Worm (Caenorhabditis elegans) whole organism, L4/young adult: ENCODE measurements around the gene mcm-3.

Experiments used
- dao-5 ChIP-seq: sonication (generic microtip); optimal IDR thresholded peaks from 2 replicates; lab custom pipeline; 2016; ENCODE audit warnings: missing genotype, missing genetic modification characterization, moderate library complexity, missing compliant biosample characterization
- him-1 ChIP-seq: sonication (generic microtip); optimal IDR thresholded peaks from 2 replicates; lab custom pipeline; 2016; ENCODE audit warnings: missing genotype, missing genetic modification reagents, missing genetic modification characterization, missing compliant biosample characterization

ce11 chrV:15083659-15084058 is 24.3 kb upstream of the mcm-3 start:
- TF ChIP-seq him-1 (tag; lab: Kevin White, UChicago) (no peak), dao-5 (tag; lab: Kevin White, UChicago) (no peak)
